Worm (Caenorhabditis elegans): ENCODE data around the gene F59A6.13.

F59A6.13 gene

DNA sequence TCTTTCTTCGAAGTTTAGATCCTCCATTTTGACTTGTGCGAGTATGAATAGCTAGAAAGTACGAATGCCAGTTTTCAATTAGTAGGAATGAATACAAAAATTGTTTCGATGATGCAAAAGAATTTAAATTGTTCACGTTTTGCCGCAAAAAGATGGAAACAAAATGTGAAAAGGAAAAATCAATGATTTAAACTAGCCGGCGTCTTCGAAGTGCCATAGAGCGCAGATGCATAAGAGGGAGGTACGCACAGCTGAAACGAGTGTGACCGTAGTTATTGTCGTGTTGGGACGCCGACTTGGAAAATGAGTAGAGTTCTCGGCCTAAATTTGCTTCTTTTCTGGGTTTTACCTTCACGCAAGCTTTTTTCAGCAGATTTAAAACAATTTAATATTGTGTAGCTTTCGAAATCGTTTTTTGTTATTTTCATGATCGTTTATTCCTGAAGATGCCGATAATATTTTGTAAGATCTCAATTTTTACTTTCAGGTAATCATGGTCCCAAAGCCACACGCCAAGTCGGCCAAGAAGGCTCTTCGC is 32.6 kb downstream of the F59A6.13 start, which contains the start of the genes ify-1 and rpl-22 (continued):
- TF ChIP-seq egl-13 (tag; optimal IDR thresholded peaks at IDR 0.05) (peak; percentile 69), mef-2 (tag; optimal IDR thresholded peaks at IDR 0.05) (peak; percentile 17), irx-1 (tag; optimal IDR thresholded peaks at IDR 0.05) (peak; percentile 85), hlh-17 (GFP tag; optimal IDR thresholded peaks at IDR 0.05; ENCODE audit: borderline replicate concordance) (no peak)

DNA sequence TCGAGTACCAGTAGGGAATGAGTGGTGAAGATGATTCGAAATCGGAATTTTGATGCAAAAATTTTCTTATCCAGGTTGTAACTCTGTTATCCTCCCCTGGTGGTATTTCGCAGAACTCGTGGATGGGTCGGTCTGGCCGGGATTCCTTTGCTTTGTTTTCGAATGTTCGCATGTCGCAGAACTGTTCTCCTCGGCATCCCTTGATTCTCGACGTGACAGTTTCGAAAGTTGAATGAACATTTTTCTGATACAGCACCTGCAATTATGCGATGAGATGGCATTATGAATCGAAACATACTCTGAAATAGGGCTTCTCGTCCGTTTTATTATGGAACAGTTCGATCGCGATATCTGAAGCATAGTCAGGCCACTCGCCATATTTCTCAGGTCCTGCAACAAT is 33.6 kb downstream of the F59A6.13 start:
- peak in 1 of 2 experiments; percentile 2 for TF ChIP-seq lsy-2 (tag; optimal IDR thresholded peaks at IDR 0.05)
- TF ChIP-seq dsc-1 (tag; optimal IDR thresholded peaks at IDR 0.05), result peak; percentile 0
- no peak for TF ChIP-seq alr-1 (tag; optimal IDR thresholded peaks at IDR 0.05; ENCODE audit: borderline replicate concordance)
- no peak for TF ChIP-seq xbp-1 (tag; optimal IDR thresholded peaks at IDR 0.05)
- peak; percentile 7 for TF ChIP-seq nhr-77 (tag; optimal IDR thresholded peaks at IDR 0.05)
- peak; percentile 47 for TF ChIP-seq nhr-85 (tag)
- no peak for TF ChIP-seq efl-1 (optimal IDR thresholded peaks at IDR 0.05)
- peak in 1 of 2 experiments; percentile 92 for TF ChIP-seq efl-1 (GFP tag; optimal IDR thresholded peaks at IDR 0.05 in 1 of 2)
- TF ChIP-seq skn-1 (tag; optimal IDR thresholded peaks at IDR 0.05), result no peak

DNA sequence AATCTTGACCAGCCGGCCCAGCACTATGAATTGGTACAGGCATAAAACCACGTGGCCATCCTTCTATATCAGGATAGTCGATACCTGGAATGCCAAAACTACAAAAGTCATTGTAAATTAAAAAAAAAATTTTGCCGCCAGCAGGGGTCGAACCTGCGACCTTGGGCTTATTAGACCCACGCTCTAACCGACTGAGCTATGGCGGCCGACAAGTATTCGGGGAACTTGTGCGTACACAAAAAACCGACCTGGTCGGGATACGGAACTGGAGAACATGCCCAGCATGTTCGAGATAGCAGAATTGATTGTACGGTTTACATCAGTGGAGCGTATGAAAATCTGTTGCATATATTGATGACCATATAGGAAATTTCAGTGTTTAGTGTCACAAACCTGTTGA is 34.7 kb downstream of the F59A6.13 start:
- TF ChIP-seq ztf-4 (tag; optimal IDR thresholded peaks at IDR 0.05) (no peak), efl-1 (optimal IDR thresholded peaks at IDR 0.05) (peak; percentile 41 to 67), efl-1 (GFP tag; optimal IDR thresholded peaks at IDR 0.05 in 1 of 2) (peak; percentile 39 to 94), aly-2 (tag; optimal IDR thresholded peaks at IDR 0.05) (no peak), unc-30 (tag; optimal IDR thresholded peaks at IDR 0.05) (no peak), pag-3 (tag; optimal IDR thresholded peaks at IDR 0.05; ENCODE audit: borderline replicate concordance, insufficient read depth) (no peak), nhr-19 (GFP tag; conservative IDR thresholded peaks at IDR 0.05) (peak; percentile 76), hpl-2 (GFP tag; optimal IDR thresholded peaks at IDR 0.05) (no peak), nhr-47 (tag; optimal IDR thresholded peaks at IDR 0.05) (peak; percentile 70), tbx-2 (tag; optimal IDR thresholded peaks at IDR 0.05) (peak; percentile 54), dsc-1 (tag; optimal IDR thresholded peaks at IDR 0.05) (peak; percentile 52), fos-1 (tag; optimal IDR thresholded peaks at IDR 0.05) (peak; percentile 29), F16B12.6 (tag; optimal IDR thresholded peaks at IDR 0.05) (peak; percentile 26), jun-1 (tag; optimal IDR thresholded peaks at IDR 0.05) (no peak), ama-1 (optimal IDR thresholded peaks at IDR 0.05) (no peak), nhr-237 (tag; optimal IDR thresholded peaks at IDR 0.05) (no peak), snu-23 (GFP tag; optimal IDR thresholded peaks at IDR 0.05) (peak; percentile 79), snpc-4 (tag; optimal IDR thresholded peaks at IDR 0.05) (peak; percentile 98), ces-1 (GFP tag; optimal IDR thresholded peaks at IDR 0.05) (no peak), ceh-90 (tag; optimal IDR thresholded peaks at IDR 0.05) (no peak), unc-130 (tag; optimal IDR thresholded peaks at IDR 0.05) (peak; percentile 38), lin-35 (GFP tag; optimal IDR thresholded peaks at IDR 0.05) (peak; percentile 53 to 77), mdl-1 (tag; optimal IDR thresholded peaks at IDR 0.05) (peak in 1 of 2 experiments; percentile 60), C34B4.2 (tag; optimal IDR thresholded peaks at IDR 0.05) (no peak), isw-1 (GFP tag; IDR thresholded peaks at IDR 0.05) (no peak; the same call in 1 of the 2 replicates), egl-27 (tag; optimal IDR thresholded peaks at IDR 0.05) (no peak), lin-15B (tag; optimal IDR thresholded peaks at IDR 0.05) (no peak), Y116A8C.19 (tag; optimal IDR thresholded peaks at IDR 0.05; ENCODE audit: borderline replicate concordance) (no peak), aha-1 (tag; optimal IDR thresholded peaks at IDR 0.05) (no peak), nhr-90 (tag; optimal IDR thresholded peaks at IDR 0.05; ENCODE audit: poor library complexity) (peak; percentile 74), hlh-17 (GFP tag; optimal IDR thresholded peaks at IDR 0.05; ENCODE audit: borderline replicate concordance) (no peak), pqm-1 (tag; optimal IDR thresholded peaks at IDR 0.05) (no peak), ets-5 (GFP tag; IDR thresholded peaks at IDR 0.05) (no peak), blmp-1 (tag; optimal IDR thresholded peaks at IDR 0.05) (no peak), elt-3 (tag; optimal IDR thresholded peaks at IDR 0.05) (peak in 1 of 6 experiments; percentile 59), lir-3 (tag; optimal IDR thresholded peaks at IDR 0.05; ENCODE audit: poor library complexity) (peak; percentile 38), nhr-11 (tag; optimal IDR thresholded peaks at IDR 0.05) (no peak), fkh-4 (tag; optimal IDR thresholded peaks at IDR 0.05; ENCODE audit: borderline replicate concordance) (no peak), lin-39 (tag; optimal IDR thresholded peaks at IDR 0.05) (no peak), ztf-11 (tag; optimal IDR thresholded peaks at IDR 0.05) (no peak)
